Worm (Caenorhabditis elegans) whole organism, mixed stage, embryonic: Measurements from ENCODE around the gene C08B6.8.

Source experiments
- cnd-1 ChIP-seq: fragments of 200-800 bp; sonication (Bioruptor generic); optimal IDR thresholded peaks from 2 replicates; lab custom pipeline; 2018; ENCODE audit warnings: mild to moderate bottlenecking, missing genetic modification characterization, missing compliant biosample characterization
- elt-1 ChIP-seq: sonication (generic microtip); optimal IDR thresholded peaks from 2 replicates; lab custom pipeline; 2017; ENCODE audit warnings: missing genetic modification characterization, mild to moderate bottlenecking, missing compliant biosample characterization, antibody characterized with exemption, moderate library complexity, borderline replicate concordance; ENCODE audit not compliant: insufficient read depth
- elt-3 ChIP-seq: fragments of 150-350 bp; optimal IDR thresholded peaks from 2 replicates; lab custom pipeline; 2014; ENCODE audit warnings: missing biosample characterization, missing genetic modification characterization
- lin-32 ChIP-seq: fragments of 200-800 bp; sonication (Bioruptor generic); optimal IDR thresholded peaks from 2 replicates; lab custom pipeline; 2018; ENCODE audit warnings: mild to moderate bottlenecking, missing genetic modification characterization, missing compliant biosample characterization
- mab-5 ChIP-seq: fragments of 150-350 bp; optimal IDR thresholded peaks from 2 replicates; lab custom pipeline; 2014; ENCODE audit warnings: missing biosample characterization, missing genetic modification characterization
- mls-2 ChIP-seq: sonication (generic microtip); optimal IDR thresholded peaks from 2 replicates; lab custom pipeline; 2016; ENCODE audit warnings: mild to moderate bottlenecking, missing genetic modification characterization, moderate library complexity, missing compliant biosample characterization
- nhr-76 ChIP-seq: sonication (generic microtip); optimal IDR thresholded peaks from 2 replicates; lab custom pipeline; 2017; ENCODE audit warnings: missing biosample characterization, missing genetic modification characterization
- sem-2 ChIP-seq: fragments of 200-800 bp; sonication (Bioruptor generic); optimal IDR thresholded peaks from 2 replicates; lab custom pipeline; 2018; ENCODE audit warnings: mild to moderate bottlenecking, missing genetic modification characterization, missing compliant biosample characterization
- sptf-1 ChIP-seq: sonication (generic microtip); optimal IDR thresholded peaks from 2 replicates; lab custom pipeline; 2017; ENCODE audit warnings: mild to moderate bottlenecking, missing genetic modification characterization, moderate library complexity, missing compliant biosample characterization
- unc-39 ChIP-seq: fragments of 150-350 bp; optimal IDR thresholded peaks from 2 replicates; lab custom pipeline; 2014; ENCODE audit warnings: missing biosample characterization, missing genetic modification characterization

DNA sequence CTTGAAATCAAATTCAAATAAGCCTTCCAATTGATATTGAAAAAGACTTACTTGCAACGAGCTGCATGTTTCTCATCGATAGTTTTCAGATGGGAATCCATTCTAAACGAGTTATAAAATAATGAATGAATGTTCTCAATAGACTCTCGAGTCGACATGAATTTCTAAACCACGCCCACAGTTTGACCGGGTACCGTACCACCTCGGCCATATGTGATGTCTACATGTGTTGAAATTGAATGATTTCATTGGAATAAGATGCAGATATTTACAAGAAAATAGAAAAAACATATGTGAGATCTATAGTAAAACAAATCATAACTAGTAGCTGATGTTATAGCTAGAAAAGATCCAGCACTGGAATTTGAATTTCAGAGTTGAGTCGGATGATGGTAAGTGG, 44.0 kb upstream of the C08B6.8 start, which contains the start of gene R04B5.7:
- TF ChIP-seq lin-32 (GFP tag; lab: Kevin White, UChicago), result no peak
- TF ChIP-seq elt-3 (tag; lab: Kevin White, UChicago), result no peak
- no peak for TF ChIP-seq sptf-1
- no peak for TF ChIP-seq elt-1 (tag; lab: Kevin White, UChicago)
- TF ChIP-seq unc-39 (tag; lab: Kevin White, UChicago), result no peak
- no peak for TF ChIP-seq mab-5
- no peak for TF ChIP-seq mls-2 (tag; lab: Kevin White, UChicago)
- no peak for TF ChIP-seq sem-2 (GFP tag; lab: Kevin White, UChicago)
- TF ChIP-seq cnd-1 (tag; lab: Kevin White, UChicago), result no peak
- TF ChIP-seq nhr-76 (tag; lab: Kevin White, UChicago), result no peak
